Fruit fly (Drosophila melanogaster) whole organism, embryonic: Measurements from ENCODE around the gene trbd.

Source experiments
- Bteb2 ChIP-seq: fragments of 200-800 bp; sonication (Bioruptor generic); optimal IDR thresholded peaks from 2 replicates; lab custom pipeline; 2016; ENCODE audit warnings: missing biosample characterization, missing genetic modification characterization
- C15 ChIP-seq: fragments of 200-800 bp; sonication (Bioruptor generic); IDR thresholded peaks from 3 replicates; pipeline ENCODE4 v1.3.6; 2022; ENCODE audit warnings: missing biosample characterization, missing genetic modification characterization
- CG10147 ChIP-seq: fragments of 200-800 bp; sonication (Bioruptor generic); optimal IDR thresholded peaks from 2 replicates; lab custom pipeline; 2019; ENCODE audit warnings: missing biosample characterization, mild to moderate bottlenecking, missing genetic modification characterization, moderate library complexity
- CG11247 ChIP-seq: fragments of 200-800 bp; sonication (Bioruptor generic); IDR thresholded peaks from 2 replicates; pipeline ENCODE4 v1.3.6; 2022; ENCODE audit warnings: missing biosample characterization, missing genetic modification characterization
- CG11504 ChIP-seq: fragments of 200-800 bp; sonication (Bioruptor generic); optimal IDR thresholded peaks from 3 replicates; lab custom pipeline; 2019; ENCODE audit warnings: missing biosample characterization, mild to moderate bottlenecking, missing genetic modification characterization, moderate library complexity
- CG11695 ChIP-seq: fragments of 200-800 bp; sonication (Bioruptor generic); IDR thresholded peaks from 3 replicates; pipeline ENCODE4 v1.3.6; 2022; ENCODE audit warnings: missing biosample characterization, missing genetic modification characterization
- CG11696 ChIP-seq: fragments of 200-800 bp; sonication (Bioruptor generic); IDR thresholded peaks from 2 replicates; pipeline ENCODE4 v1.3.6; 2022; ENCODE audit warnings: missing biosample characterization, missing genetic modification characterization
- CG12104 ChIP-seq: fragments of 200-800 bp; sonication (Bioruptor generic); optimal IDR thresholded peaks from 3 replicates; lab custom pipeline; 2016; ENCODE audit warnings: missing biosample characterization, missing genetic modification characterization
- CG12942 ChIP-seq: fragments of 200-800 bp; sonication (Bioruptor generic); optimal IDR thresholded peaks from 3 replicates; lab custom pipeline; 2016; ENCODE audit warnings: missing biosample characterization, missing genetic modification characterization
- CG16863 ChIP-seq: fragments of 200-800 bp; sonication (Bioruptor generic); optimal IDR thresholded peaks from 3 replicates; lab custom pipeline; 2016; ENCODE audit warnings: missing biosample characterization, missing genetic modification characterization
- CG4404 ChIP-seq: fragments of 200-800 bp; sonication (Bioruptor generic); IDR thresholded peaks from 2 replicates; pipeline ENCODE4 v1.3.6; 2022; ENCODE audit warnings: missing biosample characterization, missing genetic modification characterization
- CG4617 ChIP-seq: fragments of 200-800 bp; sonication (Bioruptor generic); optimal IDR thresholded peaks from 3 replicates; lab custom pipeline; 2016; ENCODE audit warnings: missing biosample characterization, missing genetic modification characterization, borderline replicate concordance
- CG6175 ChIP-seq: fragments of 200-800 bp; sonication (Bioruptor generic); IDR thresholded peaks from 3 replicates; pipeline ENCODE4 v1.3.6; 2022; ENCODE audit warnings: missing biosample characterization, missing genetic modification characterization
- CG6254 ChIP-seq: fragments of 200-800 bp; sonication (Bioruptor generic); optimal IDR thresholded peaks from 3 replicates; lab custom pipeline; 2017; ENCODE audit warnings: mild to moderate bottlenecking, missing biosample characterization, missing genetic modification reagents, missing genetic modification characterization
- CG6813 ChIP-seq: fragments of 200-800 bp; sonication (Bioruptor generic); optimal IDR thresholded peaks from 2 replicates; lab custom pipeline; 2017; ENCODE audit warnings: missing biosample characterization, missing genetic modification characterization, mild to moderate bottlenecking, moderate library complexity, missing genetic modification reagents
- CG8765 ChIP-seq: fragments of 200-800 bp; sonication (Bioruptor generic); IDR thresholded peaks from 2 replicates; pipeline ENCODE4 v1.3.6; 2022; ENCODE audit warnings: missing biosample characterization, missing genetic modification characterization
- CG9609 ChIP-seq: fragments of 200-800 bp; sonication (Bioruptor generic); optimal IDR thresholded peaks from 3 replicates; lab custom pipeline; 2016; ENCODE audit warnings: missing biosample characterization, missing genetic modification characterization
- CG9797 ChIP-seq: fragments of 200-800 bp; sonication (Bioruptor generic); optimal IDR thresholded peaks from 3 replicates; lab custom pipeline; 2018; ENCODE audit warnings: missing biosample characterization, mild to moderate bottlenecking, missing genetic modification characterization
- Dfd ChIP-seq, 2 experiments: fragments of >200 bp; optimal IDR thresholded peaks; 2 replicates each; lab custom pipeline; 2017; ENCODE audit warnings: missing biosample characterization in 2 of 2, missing genetic modification characterization in 2 of 2
- Dp ChIP-seq: fragments of 200-800 bp; sonication (Bioruptor generic); optimal IDR thresholded peaks from 2 replicates; lab custom pipeline; 2018; ENCODE audit warnings: missing biosample characterization, mild to moderate bottlenecking, missing genetic modification characterization, moderate library complexity
- E2f2 ChIP-seq: fragments of 200-800 bp; sonication (Bioruptor generic); IDR thresholded peaks from 2 replicates; pipeline ENCODE4 v1.3.6; 2022; ENCODE audit warnings: missing biosample characterization, missing genetic modification characterization
- Eip74EF ChIP-seq, 2 experiments: fragments of 200-800 bp in 1 of 2; fragments of >200 bp in 1 of 2; sonication (Bioruptor generic) in 1 of 2; optimal IDR thresholded peaks; 2 replicates each; lab custom pipeline; 2017 to 2019; ENCODE audit warnings: missing biosample characterization in 2 of 2, missing genetic modification characterization in 2 of 2, mild to moderate bottlenecking in 1 of 2, moderate library complexity in 1 of 2
- GATAe ChIP-seq: fragments of 200-800 bp; sonication (Bioruptor generic); conservative IDR thresholded peaks from 2 replicates; pipeline ENCODE4 v1.3.6; 2022; ENCODE audit warnings: missing biosample characterization, missing genetic modification characterization
- H2.0 ChIP-seq: fragments of 200-800 bp; sonication (Bioruptor generic); IDR thresholded peaks from 2 replicates; pipeline ENCODE4 v1.3.6; 2022; ENCODE audit warnings: missing biosample characterization, missing genetic modification characterization
- Mad ChIP-seq: fragments of 200-800 bp; sonication (Bioruptor generic); optimal IDR thresholded peaks from 2 replicates; lab custom pipeline; 2016; ENCODE audit warnings: missing biosample characterization, missing genetic modification characterization
- Myb ChIP-seq: fragments of 200-800 bp; sonication (Bioruptor generic); optimal IDR thresholded peaks from 2 replicates; lab custom pipeline; 2016; ENCODE audit warnings: missing biosample characterization, missing genetic modification characterization
- NC2α ChIP-seq: fragments of 200-800 bp; sonication (Bioruptor generic); optimal IDR thresholded peaks from 2 replicates; lab custom pipeline; 2016; ENCODE audit warnings: missing biosample characterization, missing genetic modification characterization
- TFAM ChIP-seq: fragments of 200-800 bp; sonication (Bioruptor generic); optimal IDR thresholded peaks from 2 replicates; lab custom pipeline; 2017; ENCODE audit warnings: missing biosample characterization, missing genetic modification characterization, inconsistent platforms
- Xrp1 ChIP-seq: fragments of 200-800 bp; sonication (Bioruptor generic); IDR thresholded peaks from 2 replicates; pipeline ENCODE4 v1.3.6; 2022; ENCODE audit warnings: missing biosample characterization, missing genetic modification characterization
- ara ChIP-seq: fragments of 200-800 bp; sonication (Bioruptor generic); IDR thresholded peaks from 2 replicates; pipeline ENCODE4 v1.3.6; 2022; ENCODE audit warnings: missing biosample characterization, missing genetic modification characterization
- ato ChIP-seq: fragments of 200-800 bp; sonication (Bioruptor generic); IDR thresholded peaks from 2 replicates; pipeline ENCODE4 v1.3.6; 2022; ENCODE audit warnings: missing biosample characterization, missing genetic modification characterization; ENCODE audit not compliant: partially characterized antibody
- bbx ChIP-seq: fragments of 200-800 bp; sonication (Bioruptor generic); IDR thresholded peaks from 2 replicates; pipeline ENCODE4 v1.3.6; 2022; ENCODE audit warnings: missing biosample characterization, missing genetic modification characterization; ENCODE audit not compliant: partially characterized antibody
- cato ChIP-seq: fragments of 200-800 bp; sonication (Bioruptor generic); optimal IDR thresholded peaks from 2 replicates; lab custom pipeline; 2016; ENCODE audit warnings: missing biosample characterization, missing genetic modification characterization, borderline replicate concordance
- crc ChIP-seq: fragments of 200-800 bp; sonication (Bioruptor generic); optimal IDR thresholded peaks from 2 replicates; lab custom pipeline; 2016; ENCODE audit warnings: missing biosample characterization, missing genetic modification characterization
- croc ChIP-seq: fragments of 200-800 bp; sonication (Bioruptor generic); conservative IDR thresholded peaks from 3 replicates; pipeline ENCODE4 v1.3.6; 2022; ENCODE audit warnings: missing biosample characterization, missing genetic modification characterization
- gcm2 ChIP-seq: fragments of 200-800 bp; sonication (Bioruptor generic); optimal IDR thresholded peaks from 2 replicates; lab custom pipeline; 2016; ENCODE audit warnings: missing biosample characterization, missing genetic modification characterization
- gem ChIP-seq: fragments of 200-800 bp; sonication (Bioruptor generic); optimal IDR thresholded peaks from 2 replicates; lab custom pipeline; 2019; ENCODE audit warnings: missing biosample characterization, mild to moderate bottlenecking, missing genetic modification characterization, moderate library complexity
- gfzf ChIP-seq: fragments of 200-800 bp; sonication (Bioruptor generic); optimal IDR thresholded peaks from 2 replicates; lab custom pipeline; 2016; ENCODE audit warnings: missing biosample characterization, mild to moderate bottlenecking, missing genetic modification characterization, moderate library complexity
- jing ChIP-seq: fragments of 200-800 bp; sonication (Bioruptor generic); optimal IDR thresholded peaks from 2 replicates; lab custom pipeline; 2018; ENCODE audit warnings: missing biosample characterization, mild to moderate bottlenecking, missing genetic modification characterization
- jumu ChIP-seq: fragments of 200-800 bp; sonication (Bioruptor generic); optimal IDR thresholded peaks from 3 replicates; lab custom pipeline; 2016; ENCODE audit warnings: missing biosample characterization, missing genetic modification characterization
- lilli ChIP-seq: fragments of 200-800 bp; sonication (Bioruptor generic); optimal IDR thresholded peaks from 3 replicates; lab custom pipeline; 2016; ENCODE audit warnings: missing biosample characterization, missing genetic modification characterization
- nau ChIP-seq: fragments of 200-800 bp; sonication (Bioruptor generic); optimal IDR thresholded peaks from 3 replicates; lab custom pipeline; 2017; ENCODE audit warnings: missing biosample characterization, mild to moderate bottlenecking, missing genetic modification characterization, missing genetic modification reagents
- odd ChIP-seq: fragments of 200-800 bp; sonication (Bioruptor generic); optimal IDR thresholded peaks from 2 replicates; lab custom pipeline; 2017; ENCODE audit warnings: missing biosample characterization, mild to moderate bottlenecking, missing genetic modification characterization
- otp ChIP-seq: fragments of 200-800 bp; sonication (Bioruptor generic); IDR thresholded peaks from 3 replicates; pipeline ENCODE4, ENCODE4 v1.3.6; 2022; ENCODE audit warnings: missing biosample characterization, missing genetic modification characterization
- peb ChIP-seq: fragments of 200-800 bp; sonication (Bioruptor generic); IDR thresholded peaks from 2 replicates; pipeline ENCODE4 v1.3.6; 2022; ENCODE audit warnings: missing biosample characterization, missing genetic modification characterization
- pfk ChIP-seq: fragments of 200-800 bp; sonication (Bioruptor generic); optimal IDR thresholded peaks from 2 replicates; lab custom pipeline; 2018; ENCODE audit warnings: missing biosample characterization, mild to moderate bottlenecking, missing genetic modification characterization, moderate library complexity
- pita ChIP-seq: fragments of 200-800 bp; sonication (Bioruptor generic); optimal IDR thresholded peaks from 2 replicates; lab custom pipeline; 2017; ENCODE audit warnings: missing biosample characterization, mild to moderate bottlenecking, missing genetic modification characterization
- rib ChIP-seq: fragments of 200-800 bp; sonication (Bioruptor generic); IDR thresholded peaks from 2 replicates; pipeline ENCODE4 v1.3.6; 2022; ENCODE audit warnings: missing biosample characterization, missing genetic modification characterization
- row ChIP-seq: fragments of 200-800 bp; sonication (Bioruptor generic); IDR thresholded peaks from 3 replicates; pipeline ENCODE4 v1.3.6; 2022; ENCODE audit warnings: missing biosample characterization, missing genetic modification characterization
- sqz ChIP-seq: fragments of 200-800 bp; sonication (Bioruptor generic); optimal IDR thresholded peaks from 3 replicates; lab custom pipeline; 2018; ENCODE audit warnings: missing biosample characterization, mild to moderate bottlenecking, missing genetic modification characterization
- vfl ChIP-seq: fragments of 200-800 bp; sonication (Bioruptor generic); optimal IDR thresholded peaks from 2 replicates; lab custom pipeline; 2016; ENCODE audit warnings: missing biosample characterization, missing genetic modification characterization

Gene trbd

dm6 chr3R:9747900-9748663, 37.2 kb upstream of the trbd start:
- no peak for TF ChIP-seq sqz (GFP tag; lab: Kevin White, UChicago)
- TF ChIP-seq Mad (GFP tag; lab: Kevin White, UChicago) = no peak
- TF ChIP-seq CG11504 (tag; lab: Kevin White, UChicago) = no peak
- TF ChIP-seq rib (GFP tag; lab: Robert Waterston, UW) = no peak
- TF ChIP-seq bbx = no peak
- TF ChIP-seq gfzf (GFP tag; lab: Kevin White, UChicago) = peak; percentile 85
- TF ChIP-seq gcm2 (GFP tag; lab: Kevin White, UChicago) = no peak
- no peak for TF ChIP-seq otp
- TF ChIP-seq vfl (GFP tag; lab: Kevin White, UChicago) = no peak
- no peak for TF ChIP-seq TFAM (GFP tag; lab: Kevin White, UChicago)
- TF ChIP-seq Eip74EF (GFP tag; optimal IDR thresholded peaks at IDR 0.05; lab: Kevin White, UChicago) = no peak
- TF ChIP-seq CG16863 (GFP tag; lab: Kevin White, UChicago) = no peak
- no peak for TF ChIP-seq CG4404 (GFP tag; lab: Robert Waterston, UW)
- no peak for TF ChIP-seq croc (GFP tag; lab: Robert Waterston, UW)
- TF ChIP-seq CG11247 (GFP tag; lab: Robert Waterston, UW) = no peak
- TF ChIP-seq CG10147 (GFP tag; lab: Kevin White, UChicago) = no peak
- TF ChIP-seq CG11695 (GFP tag; lab: Robert Waterston, UW) = no peak
- TF ChIP-seq H2.0 (GFP tag; lab: Robert Waterston, UW) = no peak
- no peak for TF ChIP-seq C15
- no peak for TF ChIP-seq CG6175 (GFP tag; lab: Robert Waterston, UW)
- no peak for TF ChIP-seq odd
- TF ChIP-seq NC2α = no peak
- peak; percentile 15 for TF ChIP-seq Myb
- no peak for TF ChIP-seq row
- no peak for TF ChIP-seq Bteb2 (GFP tag; lab: Kevin White, UChicago)
- TF ChIP-seq CG9797 (GFP tag; lab: Kevin White, UChicago) = peak; percentile 42
- no peak for TF ChIP-seq jumu
- no peak for TF ChIP-seq Xrp1 (GFP tag; lab: Robert Waterston, UW)
- no peak for TF ChIP-seq CG6254
- TF ChIP-seq Dp (GFP tag; lab: Kevin White, UChicago) = peak; percentile 75
- no peak for TF ChIP-seq CG8765 (GFP tag; lab: Robert Waterston, UW)
- no peak for TF ChIP-seq jing (GFP tag; lab: Kevin White, UChicago)
- no peak for TF ChIP-seq pfk
- no peak for TF ChIP-seq nau
- no peak for TF ChIP-seq CG12104
- TF ChIP-seq CG9609 = no peak
- TF ChIP-seq ara (GFP tag; lab: Robert Waterston, UW) = no peak
- peak; percentile 80 for TF ChIP-seq E2f2 (GFP tag; lab: Robert Waterston, UW)
- no peak for TF ChIP-seq CG11696 (GFP tag; lab: Robert Waterston, UW)
- TF ChIP-seq ato (GFP tag; lab: Robert Waterston, UW) = no peak
- no peak for TF ChIP-seq GATAe (GFP tag; lab: Robert Waterston, UW)
- TF ChIP-seq gem (tag; lab: Kevin White, UChicago) = no peak
- TF ChIP-seq crc (GFP tag; lab: Kevin White, UChicago) = no peak
- no peak for TF ChIP-seq pita (GFP tag; lab: Kevin White, UChicago)
- no peak for TF ChIP-seq peb (GFP tag; lab: Robert Waterston, UW)
- TF ChIP-seq CG6813 (GFP tag; lab: Kevin White, UChicago) = no peak
- TF ChIP-seq cato = no peak
- no peak for TF ChIP-seq CG12942 (GFP tag; lab: Kevin White, UChicago)
- TF ChIP-seq lilli (GFP tag; lab: Kevin White, UChicago) = no peak
- TF ChIP-seq Dfd (GFP tag; optimal IDR thresholded peaks at IDR 0.05; lab: Kevin White, UChicago) = no peak
- peak; percentile 70 for TF ChIP-seq CG4617 (GFP tag; lab: Kevin White, UChicago)
